Fruit fly (Drosophila melanogaster): ENCODE results near the gene Mst36Fa.

The Mst36Fa gene

dm6 chr2L:18695404-18695804, 18.6 kb upstream of the Mst36Fa start, which contains the start of the genes CG10383 and CG10338 (continued):
- TF ChIP-seq CG6276 (GFP tag; optimal IDR thresholded peaks at IDR 0.05) (no peak), Sox14 (GFP tag; optimal IDR thresholded peaks at IDR 0.05) (peak; percentile 91), CG15336 (GFP tag; IDR thresholded peaks at IDR 0.05) (peak; percentile 84), CG8119 (GFP tag; IDR thresholded peaks at IDR 0.05) (peak; percentile 69; the same call in 2 of the 3 replicates), CG11902 (GFP tag; optimal IDR thresholded peaks at IDR 0.05) (peak; percentile 87), Sox15 (GFP tag; optimal IDR thresholded peaks at IDR 0.05) (peak; percentile 84), CG16779 (tag; optimal IDR thresholded peaks at IDR 0.05) (peak; percentile 47), CG31627 (GFP tag; optimal IDR thresholded peaks at IDR 0.05) (peak; percentile 93), fd59A (GFP tag; optimal IDR thresholded peaks at IDR 0.05) (peak; percentile 22), salr (GFP tag; optimal IDR thresholded peaks at IDR 0.05) (peak; percentile 57 to 64), CG6163 (GFP tag; IDR thresholded peaks at IDR 0.05) (peak; percentile 95), topi (GFP tag; optimal IDR thresholded peaks at IDR 0.05) (peak; percentile 88), Eip75B (GFP tag; optimal IDR thresholded peaks at IDR 0.05) (peak; percentile 86), CG10631 (GFP tag; optimal IDR thresholded peaks at IDR 0.05) (peak; percentile 84), svp (GFP tag) (peak; percentile 93), CG6792 (GFP tag; optimal IDR thresholded peaks at IDR 0.05) (peak; percentile 86), dac (GFP tag; optimal IDR thresholded peaks at IDR 0.05) (peak; percentile 85), CG11294 (GFP tag; IDR thresholded peaks at IDR 0.05) (peak; percentile 87), Hr4 (GFP tag; optimal IDR thresholded peaks at IDR 0.05) (peak; percentile 86), CG1621 (tag; optimal IDR thresholded peaks at IDR 0.05) (peak; percentile 61), CG4318 (GFP tag; optimal IDR thresholded peaks at IDR 0.05) (peak; percentile 69), CG10669 (GFP tag; optimal IDR thresholded peaks at IDR 0.05) (peak; percentile 64), CG6808 (GFP tag; optimal IDR thresholded peaks at IDR 0.05) (no peak), CG3919 (GFP tag; optimal IDR thresholded peaks at IDR 0.05) (peak; percentile 93), net (GFP tag; optimal IDR thresholded peaks at IDR 0.05) (peak; percentile 83), Eip93F (GFP tag; optimal IDR thresholded peaks at IDR 0.05) (peak; percentile 89), CG32006 (GFP tag; optimal IDR thresholded peaks at IDR 0.05) (peak; percentile 77)

dm6 chr2L:18694724-18695105, 17.9 kb upstream of the Mst36Fa start:
- TF ChIP-seq Lpt (GFP tag; optimal IDR thresholded peaks at IDR 0.05) (peak; percentile 13), CG31627 (GFP tag; optimal IDR thresholded peaks at IDR 0.05) (peak; percentile 39), Eip78C (GFP tag) (peak; percentile 83), CG10631 (GFP tag; optimal IDR thresholded peaks at IDR 0.05) (peak; percentile 53), CG34406 (GFP tag; optimal IDR thresholded peaks at IDR 0.05) (peak; percentile 35), Hr38 (GFP tag; optimal IDR thresholded peaks at IDR 0.05) (no peak), lz (GFP tag; optimal IDR thresholded peaks at IDR 0.05) (peak; percentile 46), CG4318 (GFP tag; optimal IDR thresholded peaks at IDR 0.05) (peak; percentile 24), CG32006 (GFP tag; optimal IDR thresholded peaks at IDR 0.05) (peak; percentile 66), cyc (GFP tag; optimal IDR thresholded peaks at IDR 0.05) (peak; percentile 29), Ets96B (tag; optimal IDR thresholded peaks at IDR 0.05) (peak; percentile 58), CG10669 (GFP tag; optimal IDR thresholded peaks at IDR 0.05) (peak; percentile 27), CG8319 (GFP tag; optimal IDR thresholded peaks at IDR 0.05) (no peak), CG8119 (GFP tag; IDR thresholded peaks at IDR 0.05) (peak; percentile 77), Gug (GFP tag; IDR thresholded peaks at IDR 0.05) (0 out of 2 replicates have a peak, but pooled peaks have one; percentile 26), fd85E (GFP tag; optimal IDR thresholded peaks at IDR 0.05) (no peak), Blimp-1 (GFP tag; optimal IDR thresholded peaks at IDR 0.05) (no peak), salr (GFP tag; optimal IDR thresholded peaks at IDR 0.05) (peak in 1 of 2 experiments; percentile 28), CG8632 (GFP tag; optimal IDR thresholded peaks at IDR 0.05) (peak; percentile 55), esn (GFP tag; optimal IDR thresholded peaks at IDR 0.05) (peak; percentile 54), CG3919 (GFP tag; optimal IDR thresholded peaks at IDR 0.05) (peak; percentile 43), pdm3 (GFP tag; optimal IDR thresholded peaks at IDR 0.05) (peak; percentile 63), CG11902 (GFP tag; optimal IDR thresholded peaks at IDR 0.05) (peak; percentile 11), vri (GFP tag; optimal IDR thresholded peaks at IDR 0.05) (no peak), CG11762 (GFP tag; optimal IDR thresholded peaks at IDR 0.05; ENCODE audit: insufficient read depth) (peak; percentile 9), dsx (GFP tag; optimal IDR thresholded peaks at IDR 0.05; ENCODE audit: poor library complexity, severe bottlenecking) (no peak), Sox14 (GFP tag; optimal IDR thresholded peaks at IDR 0.05) (peak; percentile 51), CG6276 (GFP tag; optimal IDR thresholded peaks at IDR 0.05) (no peak), fd59A (GFP tag; optimal IDR thresholded peaks at IDR 0.05) (no peak), CG6163 (GFP tag; IDR thresholded peaks at IDR 0.05) (peak; percentile 84), Eip75B (GFP tag; optimal IDR thresholded peaks at IDR 0.05) (peak; percentile 58), CG6854 (GFP tag; optimal IDR thresholded peaks at IDR 0.05) (no peak), svp (GFP tag) (no peak), CG3032 (tag; optimal IDR thresholded peaks at IDR 0.05) (peak; percentile 7), Hr39 (GFP tag; optimal IDR thresholded peaks at IDR 0.05) (peak; percentile 44), OdsH (GFP tag; optimal IDR thresholded peaks at IDR 0.05) (peak; percentile 66), Ets21C (GFP tag; optimal IDR thresholded peaks at IDR 0.05) (no peak)
